Worm (Caenorhabditis elegans): Measurements from ENCODE around the gene F21C10.19.

Gene F21C10.19

ce11 chrV:9163897-9164296 lies 33.0 kb downstream of the F21C10.19 start:
- TF ChIP-seq ceh-13 (GFP tag; optimal IDR thresholded peaks at IDR 0.05) (no peak), sea-1 (GFP tag; conservative IDR thresholded peaks at IDR 0.05) (no peak), aly-1 (tag; optimal IDR thresholded peaks at IDR 0.05) (no peak), ceh-36 (tag; optimal IDR thresholded peaks at IDR 0.05) (no peak), flt-1 (GFP tag; IDR thresholded peaks at IDR 0.05) (no peak), hmg-4 (GFP tag; optimal IDR thresholded peaks at IDR 0.05) (no peak), scrt-1 (GFP tag; IDR thresholded peaks at IDR 0.05) (no peak), tbx-37 (GFP tag; conservative IDR thresholded peaks at IDR 0.05) (no peak), F13C5.2 (tag; optimal IDR thresholded peaks at IDR 0.05) (no peak), ama-1 (optimal IDR thresholded peaks at IDR 0.05) (no peak), tra-4 (tag; optimal IDR thresholded peaks at IDR 0.05) (no peak), pes-1 (GFP tag; IDR thresholded peaks at IDR 0.05) (no peak), ets-7 (tag; optimal IDR thresholded peaks at IDR 0.05) (no peak), hnd-1 (tag; optimal IDR thresholded peaks at IDR 0.05) (no peak), hmbx-1 (tag; optimal IDR thresholded peaks at IDR 0.05) (no peak), B0310.2 (tag; optimal IDR thresholded peaks at IDR 0.05) (no peak), tbx-11 (GFP tag; IDR thresholded peaks at IDR 0.05) (no peak)

- TF ChIP-seq ceh-13 (GFP tag; optimal IDR thresholded peaks at IDR 0.05) (no peak), sea-1 (GFP tag; conservative IDR thresholded peaks at IDR 0.05) (no peak), flt-1 (GFP tag; IDR thresholded peaks at IDR 0.05) (no peak), hnd-1 (tag; optimal IDR thresholded peaks at IDR 0.05) (no peak), ceh-36 (tag; optimal IDR thresholded peaks at IDR 0.05) (no peak), B0310.2 (tag; optimal IDR thresholded peaks at IDR 0.05) (no peak), tbx-11 (GFP tag; IDR thresholded peaks at IDR 0.05) (no peak), pes-1 (GFP tag; IDR thresholded peaks at IDR 0.05) (no peak), tbx-37 (GFP tag; conservative IDR thresholded peaks at IDR 0.05) (no peak), F13C5.2 (tag; optimal IDR thresholded peaks at IDR 0.05) (no peak), aly-1 (tag; optimal IDR thresholded peaks at IDR 0.05) (no peak), hmbx-1 (tag; optimal IDR thresholded peaks at IDR 0.05) (no peak), ama-1 (optimal IDR thresholded peaks at IDR 0.05) (no peak), ets-7 (tag; optimal IDR thresholded peaks at IDR 0.05) (no peak), hmg-4 (GFP tag; optimal IDR thresholded peaks at IDR 0.05) (no peak), scrt-1 (GFP tag; IDR thresholded peaks at IDR 0.05) (no peak), tra-4 (tag; optimal IDR thresholded peaks at IDR 0.05) (no peak)
Observed at ce11 chrV:9165073-9165699, 34.3 kb downstream of the F21C10.19 start, which contains the start of gene col-10. Gene col-10 (minus strand): TSS chrV:9165307.

ce11 chrV:9166306-9166705 lies 35.4 kb downstream of the F21C10.19 start:
- no peak for TF ChIP-seq ama-1 (optimal IDR thresholded peaks at IDR 0.05)
- TF ChIP-seq scrt-1 (GFP tag; IDR thresholded peaks at IDR 0.05): no peak
- TF ChIP-seq ceh-36 (tag; optimal IDR thresholded peaks at IDR 0.05): no peak

ce11 chrV:9168089-9168488 lies 37.2 kb downstream of the F21C10.19 start, which contains the start of gene B0222.11:
Gene B0222.11 (minus strand): TSS chrV:9168189.
- TF ChIP-seq hmbx-1 (tag; optimal IDR thresholded peaks at IDR 0.05): no peak
- TF ChIP-seq ama-1 (optimal IDR thresholded peaks at IDR 0.05): no peak
- no peak for TF ChIP-seq F13C5.2 (tag; optimal IDR thresholded peaks at IDR 0.05)
- TF ChIP-seq B0310.2 (tag; optimal IDR thresholded peaks at IDR 0.05): no peak
- TF ChIP-seq pes-1 (GFP tag; IDR thresholded peaks at IDR 0.05): no peak
- no peak for TF ChIP-seq flt-1 (GFP tag; IDR thresholded peaks at IDR 0.05)
- no peak for TF ChIP-seq ceh-13 (GFP tag; optimal IDR thresholded peaks at IDR 0.05)
- TF ChIP-seq hmg-4 (GFP tag; optimal IDR thresholded peaks at IDR 0.05): no peak
- no peak for TF ChIP-seq tra-4 (tag; optimal IDR thresholded peaks at IDR 0.05)
- TF ChIP-seq tbx-37 (GFP tag; conservative IDR thresholded peaks at IDR 0.05): no peak
- TF ChIP-seq sea-1 (GFP tag; conservative IDR thresholded peaks at IDR 0.05): no peak
- TF ChIP-seq ceh-36 (tag; optimal IDR thresholded peaks at IDR 0.05): no peak
- TF ChIP-seq tbx-11 (GFP tag; IDR thresholded peaks at IDR 0.05): no peak

- TF ChIP-seq ceh-13 (GFP tag; optimal IDR thresholded peaks at IDR 0.05) (no peak), pes-1 (GFP tag; IDR thresholded peaks at IDR 0.05) (no peak), hmbx-1 (tag; optimal IDR thresholded peaks at IDR 0.05) (no peak), flt-1 (GFP tag; IDR thresholded peaks at IDR 0.05) (no peak), tbx-37 (GFP tag; conservative IDR thresholded peaks at IDR 0.05) (no peak), ceh-36 (tag; optimal IDR thresholded peaks at IDR 0.05) (no peak), tra-4 (tag; optimal IDR thresholded peaks at IDR 0.05) (no peak), hmg-4 (GFP tag; optimal IDR thresholded peaks at IDR 0.05) (no peak), hnd-1 (tag; optimal IDR thresholded peaks at IDR 0.05) (no peak), B0310.2 (tag; optimal IDR thresholded peaks at IDR 0.05) (no peak)
Observed at ce11 chrV:9172989-9173388, 42.1 kb downstream of the F21C10.19 start, which contains the start of gene gad-3. Gene gad-3 (minus strand): TSS chrV:9173005.

ce11 chrV:9173789-9174188 lies 42.9 kb downstream of the F21C10.19 start, which contains the start of gene pqn-16:
Gene pqn-16 (plus strand): TSS chrV:9174089.
- TF ChIP-seq tbx-11 (GFP tag; IDR thresholded peaks at IDR 0.05) (no peak), ceh-13 (GFP tag; optimal IDR thresholded peaks at IDR 0.05) (no peak), scrt-1 (GFP tag; IDR thresholded peaks at IDR 0.05) (no peak), flt-1 (GFP tag; IDR thresholded peaks at IDR 0.05) (no peak), tbx-37 (GFP tag; conservative IDR thresholded peaks at IDR 0.05) (no peak), hnd-1 (tag; optimal IDR thresholded peaks at IDR 0.05) (no peak), F13C5.2 (tag; optimal IDR thresholded peaks at IDR 0.05) (no peak), B0310.2 (tag; optimal IDR thresholded peaks at IDR 0.05) (no peak), ets-7 (tag; optimal IDR thresholded peaks at IDR 0.05) (no peak), sea-1 (GFP tag; conservative IDR thresholded peaks at IDR 0.05) (no peak), tra-4 (tag; optimal IDR thresholded peaks at IDR 0.05) (no peak), ama-1 (optimal IDR thresholded peaks at IDR 0.05) (no peak), aly-1 (tag; optimal IDR thresholded peaks at IDR 0.05) (no peak), ceh-36 (tag; optimal IDR thresholded peaks at IDR 0.05) (no peak), pes-1 (GFP tag; IDR thresholded peaks at IDR 0.05) (no peak), hmg-4 (GFP tag; optimal IDR thresholded peaks at IDR 0.05) (no peak), hmbx-1 (tag; optimal IDR thresholded peaks at IDR 0.05) (no peak)

- TF ChIP-seq hmbx-1 (tag; optimal IDR thresholded peaks at IDR 0.05) (no peak), tra-4 (tag; optimal IDR thresholded peaks at IDR 0.05) (no peak), tbx-11 (GFP tag; IDR thresholded peaks at IDR 0.05) (peak; percentile 57; the same call in 1 of the 2 replicates), F13C5.2 (tag; optimal IDR thresholded peaks at IDR 0.05) (peak; percentile 84), ceh-36 (tag; optimal IDR thresholded peaks at IDR 0.05) (peak; percentile 35), hmg-4 (GFP tag; optimal IDR thresholded peaks at IDR 0.05) (no peak), hnd-1 (tag; optimal IDR thresholded peaks at IDR 0.05) (peak; percentile 36)
Observed at ce11 chrV:9175218-9175837, 44.5 kb downstream of the F21C10.19 start, which contains the start of gene spas-1. Gene spas-1 (plus strand): TSS chrV:9175789.
